Fruit fly (Drosophila melanogaster) whole organism, embryonic: ENCODE measurements around the gene TTLL4B.
A peak's percentile ranks its signal among the peaks of the same experiment; 100 is the strongest.

Experiments used
- Atf-2 ChIP-seq: fragments of 200-800 bp; sonication (Bioruptor generic); optimal IDR thresholded peaks from 2 replicates; lab custom pipeline; 2016; ENCODE audit warnings: missing biosample characterization, missing genetic modification characterization
- CG10209 ChIP-seq: fragments of 200-800 bp; sonication (Bioruptor generic); optimal IDR thresholded peaks from 3 replicates; lab custom pipeline; 2017; ENCODE audit warnings: missing biosample characterization, mild to moderate bottlenecking, missing genetic modification characterization, missing genetic modification reagents
- CG10274 ChIP-seq: fragments of 200-800 bp; sonication (Bioruptor generic); optimal IDR thresholded peaks from 3 replicates; lab custom pipeline; 2017; ENCODE audit warnings: missing biosample characterization, mild to moderate bottlenecking, missing genetic modification characterization
- CG11560 ChIP-seq: fragments of 200-800 bp; sonication (Bioruptor generic); IDR thresholded peaks from 3 replicates; pipeline ENCODE4 v1.3.6; 2022; ENCODE audit warnings: missing biosample characterization, missing genetic modification characterization
- CG14014 ChIP-seq: fragments of 200-800 bp; sonication (Bioruptor generic); IDR thresholded peaks from 2 replicates; pipeline ENCODE4 v1.3.6; 2022; ENCODE audit warnings: missing biosample characterization, missing genetic modification characterization
- CG15696 ChIP-seq: fragments of 200-800 bp; sonication (Bioruptor generic); optimal IDR thresholded peaks from 2 replicates; lab custom pipeline; 2019; ENCODE audit warnings: missing biosample characterization, mild to moderate bottlenecking, missing genetic modification characterization, moderate library complexity
- CG17359 ChIP-seq: fragments of 200-800 bp; sonication (Bioruptor generic); optimal IDR thresholded peaks from 3 replicates; lab custom pipeline; 2018; ENCODE audit warnings: missing biosample characterization, mild to moderate bottlenecking, missing genetic modification characterization, moderate library complexity
- CG17802 ChIP-seq: fragments of 200-800 bp; sonication (Bioruptor generic); optimal IDR thresholded peaks from 2 replicates; lab custom pipeline; 2018; ENCODE audit warnings: missing biosample characterization, mild to moderate bottlenecking, missing genetic modification characterization, moderate library complexity
- CG2199 ChIP-seq: fragments of 200-800 bp; sonication (Bioruptor generic); IDR thresholded peaks from 3 replicates; pipeline ENCODE4 v1.3.6; 2022; ENCODE audit warnings: missing biosample characterization, missing genetic modification characterization
- CG3281 ChIP-seq: fragments of 200-800 bp; sonication (Bioruptor generic); optimal IDR thresholded peaks from 3 replicates; lab custom pipeline; 2017; ENCODE audit warnings: missing biosample characterization, mild to moderate bottlenecking, missing genetic modification characterization
- CG3407 ChIP-seq: fragments of 200-800 bp; sonication (Bioruptor generic); optimal IDR thresholded peaks from 2 replicates; lab custom pipeline; 2018; ENCODE audit warnings: missing biosample characterization, mild to moderate bottlenecking, missing genetic modification characterization
- CG4617 ChIP-seq: fragments of 200-800 bp; sonication (Bioruptor generic); optimal IDR thresholded peaks from 3 replicates; lab custom pipeline; 2016; ENCODE audit warnings: missing biosample characterization, missing genetic modification characterization, borderline replicate concordance
- CG6254 ChIP-seq: fragments of 200-800 bp; sonication (Bioruptor generic); optimal IDR thresholded peaks from 3 replicates; lab custom pipeline; 2017; ENCODE audit warnings: mild to moderate bottlenecking, missing biosample characterization, missing genetic modification reagents, missing genetic modification characterization
- CG7786 ChIP-seq: fragments of 200-800 bp; sonication (Bioruptor generic); optimal IDR thresholded peaks from 2 replicates; lab custom pipeline; 2016; ENCODE audit warnings: missing biosample characterization, missing genetic modification characterization
- CG8281 ChIP-seq: fragments of 200-800 bp; sonication (Bioruptor generic); optimal IDR thresholded peaks from 2 replicates; lab custom pipeline; 2018; ENCODE audit warnings: missing biosample characterization, mild to moderate bottlenecking, missing genetic modification characterization, moderate library complexity
- CG8765 ChIP-seq: fragments of 200-800 bp; sonication (Bioruptor generic); IDR thresholded peaks from 2 replicates; pipeline ENCODE4 v1.3.6; 2022; ENCODE audit warnings: missing biosample characterization, missing genetic modification characterization
- CG9817 ChIP-seq: fragments of 200-800 bp; sonication (Bioruptor generic); optimal IDR thresholded peaks from 2 replicates; lab custom pipeline; 2018; ENCODE audit warnings: missing biosample characterization, mild to moderate bottlenecking, missing genetic modification characterization, moderate library complexity
- CoRest ChIP-seq: fragments of 200-800 bp; sonication (Bioruptor generic); optimal IDR thresholded peaks from 3 replicates; lab custom pipeline; 2018; ENCODE audit warnings: missing biosample characterization, mild to moderate bottlenecking, missing genetic modification characterization, moderate library complexity
- E2f1 ChIP-seq: fragments of 200-800 bp; sonication (Bioruptor generic); IDR thresholded peaks from 2 replicates; pipeline ENCODE4 v1.3.6; 2022; ENCODE audit warnings: missing biosample characterization, missing genetic modification characterization
- Ets65A ChIP-seq: fragments of 200-800 bp; sonication (Bioruptor generic); peaks from one replicate; lab custom pipeline; 2016; ENCODE audit warnings: missing biosample characterization, missing genetic modification characterization
- Fer1 ChIP-seq: fragments of 200-800 bp; sonication (Bioruptor generic); optimal IDR thresholded peaks from 2 replicates; lab custom pipeline; 2017; ENCODE audit warnings: missing biosample characterization, mild to moderate bottlenecking, missing genetic modification characterization
- HLH54F ChIP-seq: fragments of 200-800 bp; sonication (Bioruptor generic); optimal IDR thresholded peaks from 3 replicates; lab custom pipeline; 2016; ENCODE audit warnings: missing biosample characterization, missing genetic modification characterization
- Hmr ChIP-seq: fragments of 200-800 bp; sonication (Bioruptor generic); optimal IDR thresholded peaks from 3 replicates; lab custom pipeline; 2017; ENCODE audit warnings: mild to moderate bottlenecking, missing biosample characterization, missing genetic modification reagents, missing genetic modification characterization
- NfI ChIP-seq: fragments of 200-800 bp; sonication (Bioruptor generic); optimal IDR thresholded peaks from 3 replicates; lab custom pipeline; 2018; ENCODE audit warnings: missing biosample characterization, mild to moderate bottlenecking, missing genetic modification characterization, moderate library complexity
- Rx ChIP-seq: fragments of 200-800 bp; sonication (Bioruptor generic); IDR thresholded peaks from 2 replicates; pipeline ENCODE4 v1.3.6; 2022; ENCODE audit warnings: missing biosample characterization, missing genetic modification characterization
- Six4 ChIP-seq: fragments of 200-800 bp; sonication (Bioruptor generic); optimal IDR thresholded peaks from 2 replicates; lab custom pipeline; 2016; ENCODE audit warnings: missing biosample characterization, missing genetic modification characterization
- Trl ChIP-seq, 3 experiments: fragments of >200 bp in 2 of 3; fragments of 200-800 bp in 1 of 3; sonication (Bioruptor generic) in 1 of 3; optimal IDR thresholded peaks; 2 replicates in 1 of 3; 3 replicates in 2 of 3; lab custom pipeline; 2016 to 2017; ENCODE audit warnings: missing biosample characterization in 1 of 3, missing genetic modification characterization in 1 of 3
- Vsx1 ChIP-seq: fragments of 200-800 bp; sonication (Bioruptor generic); optimal IDR thresholded peaks from 2 replicates; lab custom pipeline; 2017; ENCODE audit warnings: missing biosample characterization, mild to moderate bottlenecking, missing genetic modification characterization, missing genetic modification reagents
- ac ChIP-seq: fragments of 200-800 bp; sonication (Bioruptor generic); optimal IDR thresholded peaks from 3 replicates; lab custom pipeline; 2017; ENCODE audit warnings: missing biosample characterization, mild to moderate bottlenecking, missing genetic modification characterization
- ash1 ChIP-seq: fragments of 200-800 bp; sonication (Bioruptor generic); optimal IDR thresholded peaks from 2 replicates; lab custom pipeline; 2018; ENCODE audit warnings: missing biosample characterization, mild to moderate bottlenecking, missing genetic modification characterization
- az2 ChIP-seq: fragments of 200-800 bp; sonication (Bioruptor generic); optimal IDR thresholded peaks from 3 replicates; lab custom pipeline; 2016; ENCODE audit warnings: missing biosample characterization, missing genetic modification characterization
- cas ChIP-seq: fragments of 200-800 bp; sonication (Bioruptor generic); IDR thresholded peaks from 2 replicates; pipeline ENCODE4 v1.3.6; 2022; ENCODE audit warnings: missing biosample characterization, missing genetic modification characterization
- cato ChIP-seq: fragments of 200-800 bp; sonication (Bioruptor generic); optimal IDR thresholded peaks from 2 replicates; lab custom pipeline; 2016; ENCODE audit warnings: missing biosample characterization, missing genetic modification characterization, borderline replicate concordance
- dmrt99B ChIP-seq: fragments of 200-800 bp; sonication (Bioruptor generic); optimal IDR thresholded peaks from 2 replicates; lab custom pipeline; 2018; ENCODE audit warnings: missing biosample characterization, mild to moderate bottlenecking, missing genetic modification characterization, moderate library complexity
- emc ChIP-seq: fragments of 200-800 bp; sonication (Bioruptor generic); optimal IDR thresholded peaks from 2 replicates; lab custom pipeline; 2016; ENCODE audit warnings: missing biosample characterization, missing genetic modification characterization
- gem ChIP-seq: fragments of 200-800 bp; sonication (Bioruptor generic); optimal IDR thresholded peaks from 2 replicates; lab custom pipeline; 2019; ENCODE audit warnings: missing biosample characterization, mild to moderate bottlenecking, missing genetic modification characterization, moderate library complexity
- grn ChIP-seq: fragments of 200-800 bp; sonication (Bioruptor generic); optimal IDR thresholded peaks from 3 replicates; lab custom pipeline; 2017; ENCODE audit warnings: missing biosample characterization, missing genetic modification characterization
- kah ChIP-seq: fragments of 200-800 bp; sonication (Bioruptor generic); optimal IDR thresholded peaks from 2 replicates; lab custom pipeline; 2018; ENCODE audit warnings: missing biosample characterization, mild to moderate bottlenecking, missing genetic modification characterization
- oc ChIP-seq: fragments of 200-800 bp; sonication (Bioruptor generic); optimal IDR thresholded peaks from 2 replicates; lab custom pipeline; 2018; ENCODE audit warnings: missing biosample characterization, mild to moderate bottlenecking, missing genetic modification characterization, moderate library complexity
- pan ChIP-seq, 4 experiments: fragments of >200 bp in 3 of 4; fragments of 200-800 bp in 1 of 4; sonication (Bioruptor generic) in 1 of 4; optimal IDR thresholded peaks in 3 of 4; IDR thresholded peaks in 1 of 4; 2 replicates each; pipeline versions ENCODE4 v1.3.6 to Lab custom; 2017 to 2022; ENCODE audit warnings: missing biosample characterization in 2 of 4, missing genetic modification characterization in 2 of 4, mixed read lengths in 1 of 4
- pho ChIP-seq: fragments of 200-800 bp; sonication (Bioruptor generic); optimal IDR thresholded peaks from 2 replicates; lab custom pipeline; 2016; ENCODE audit warnings: missing biosample characterization, missing genetic modification characterization
- pita ChIP-seq: fragments of 200-800 bp; sonication (Bioruptor generic); optimal IDR thresholded peaks from 2 replicates; lab custom pipeline; 2017; ENCODE audit warnings: missing biosample characterization, mild to moderate bottlenecking, missing genetic modification characterization
- pros ChIP-seq: fragments of 200-800 bp; sonication (Bioruptor generic); optimal IDR thresholded peaks from 3 replicates; lab custom pipeline; 2019; ENCODE audit warnings: missing biosample characterization, mild to moderate bottlenecking, missing genetic modification characterization, moderate library complexity
- pzg ChIP-seq: fragments of 200-800 bp; sonication (Bioruptor generic); optimal IDR thresholded peaks from 3 replicates; lab custom pipeline; 2018; ENCODE audit warnings: missing biosample characterization, mild to moderate bottlenecking, missing genetic modification characterization, moderate library complexity
- salm ChIP-seq: fragments of 200-800 bp; sonication (Bioruptor generic); optimal IDR thresholded peaks from 2 replicates; lab custom pipeline; 2018; ENCODE audit warnings: missing biosample characterization, mild to moderate bottlenecking, missing genetic modification characterization
- sim ChIP-seq: fragments of 200-800 bp; sonication (Bioruptor generic); IDR thresholded peaks from 2 replicates; pipeline ENCODE4 v1.3.6; 2022; ENCODE audit warnings: missing biosample characterization, missing genetic modification characterization
- sr ChIP-seq: fragments of 200-800 bp; sonication (Bioruptor generic); IDR thresholded peaks from 3 replicates; pipeline ENCODE4 v1.3.6; 2022; ENCODE audit warnings: missing biosample characterization, missing genetic modification characterization
- tap ChIP-seq: fragments of 200-800 bp; optimal IDR thresholded peaks from 3 replicates; lab custom pipeline; 2019; ENCODE audit warnings: missing biosample characterization, mild to moderate bottlenecking, missing genetic modification characterization, moderate library complexity
- toy ChIP-seq: fragments of 200-800 bp; sonication (Bioruptor generic); IDR thresholded peaks from 2 replicates; pipeline ENCODE4 v1.3.6; 2022; ENCODE audit warnings: missing biosample characterization, missing genetic modification characterization
- zfh2 ChIP-seq: fragments of 200-800 bp; sonication (Bioruptor generic); optimal IDR thresholded peaks from 2 replicates; lab custom pipeline; 2016; ENCODE audit warnings: missing biosample characterization, missing genetic modification characterization

Gene TTLL4B

DNA sequence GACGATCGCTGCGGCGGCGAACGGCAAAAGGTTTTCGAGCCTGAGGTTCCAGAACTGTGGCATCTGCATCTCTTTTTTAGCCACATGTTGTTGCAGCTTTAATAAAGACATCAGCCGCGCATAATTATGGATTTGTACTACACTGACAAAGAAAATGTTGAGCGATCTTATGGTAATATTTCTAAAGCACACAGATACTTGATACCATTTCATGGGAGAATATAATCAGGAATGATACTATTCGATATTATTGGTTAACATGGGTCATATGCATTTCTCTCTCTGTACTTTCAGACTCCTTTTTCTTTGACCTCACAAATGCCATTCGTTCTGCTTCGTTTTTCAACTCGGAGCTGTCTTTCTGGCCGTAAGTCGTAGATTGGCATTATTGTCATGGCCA lies 10.3 kb upstream of the TTLL4B start (continued):
- TF ChIP-seq kah (GFP tag; lab: Kevin White, UChicago) (no peak), CG17802 (tag; lab: Kevin White, UChicago) (no peak), CG8765 (GFP tag; lab: Robert Waterston, UW) (peak; percentile 50; the same call in 1 of the 2 replicates), sim (GFP tag; lab: Robert Waterston, UW) (peak; percentile 69), sr (GFP tag; lab: Robert Waterston, UW) (no peak), cato (GFP tag; lab: Kevin White, UChicago) (no peak), gem (peak; percentile 59), CG6254 (GFP tag; lab: Kevin White, UChicago) (peak; percentile 38), NfI (GFP tag; lab: Kevin White, UChicago) (peak; percentile 0), CG17359 (tag; lab: Kevin White, UChicago) (peak; percentile 19), pho (GFP tag; lab: Kevin White, UChicago) (no peak), Trl (optimal IDR thresholded peaks at IDR 0.05; lab: Kevin White, UChicago) (no peak), Trl (GFP tag; optimal IDR thresholded peaks at IDR 0.05; lab: Kevin White, UChicago) (no peak), CG3281 (GFP tag; lab: Kevin White, UChicago) (no peak), az2 (peak; percentile 54), HLH54F (no peak), CG10209 (GFP tag; lab: Kevin White, UChicago) (no peak), CG10274 (GFP tag; lab: Kevin White, UChicago) (no peak), pan (optimal IDR thresholded peaks at IDR 0.05; lab: Kevin White, UChicago) (no peak), pan (GFP tag; optimal IDR thresholded peaks at IDR 0.05 in 1 of 2, IDR thresholded peaks at IDR 0.05 in 1 of 2) (no peak), pzg (GFP tag; lab: Kevin White, UChicago) (no peak), pros (GFP tag; lab: Kevin White, UChicago) (no peak), Six4 (peak; percentile 65), Atf-2 (GFP tag; lab: Kevin White, UChicago) (peak; percentile 14), Rx (GFP tag; lab: Robert Waterston, UW) (0 out of 2 replicates have a peak, but pooled peaks have one; percentile 22), salm (tag; lab: Kevin White, UChicago) (peak; percentile 7), ash1 (GFP tag; lab: Kevin White, UChicago) (no peak), dmrt99B (tag; lab: Kevin White, UChicago) (peak; percentile 41), CoRest (tag; lab: Kevin White, UChicago) (peak; percentile 40), Vsx1 (GFP tag; lab: Kevin White, UChicago) (no peak), Ets65A (GFP tag; lab: Kevin White, UChicago) (peak; percentile 22), emc (no peak), pita (GFP tag; lab: Kevin White, UChicago) (no peak), E2f1 (GFP tag; lab: Robert Waterston, UW) (no peak), CG4617 (no peak), grn (GFP tag; lab: Kevin White, UChicago) (no peak), CG14014 (GFP tag; lab: Robert Waterston, UW) (no peak), toy (GFP tag; lab: Robert Waterston, UW) (no peak), Hmr (no peak), CG8281 (tag; lab: Kevin White, UChicago) (no peak), CG2199 (no peak), CG7786 (GFP tag; lab: Kevin White, UChicago) (no peak), tap (peak; percentile 1), CG9817 (tag; lab: Kevin White, UChicago) (peak; percentile 0), ac (GFP tag; lab: Kevin White, UChicago) (peak; percentile 38), CG15696 (tag; lab: Kevin White, UChicago) (peak; percentile 52), CG11560 (tag; lab: Robert Waterston, UW) (no peak), oc (tag; lab: Kevin White, UChicago) (no peak), Fer1 (GFP tag; lab: Kevin White, UChicago) (no peak), CG3407 (GFP tag; lab: Kevin White, UChicago) (peak; percentile 44), cas (GFP tag; lab: Robert Waterston, UW) (no peak), zfh2 (GFP tag; lab: Kevin White, UChicago) (no peak)
